Worm (Caenorhabditis elegans): ENCODE results near the gene sru-28.
A peak's percentile ranks its signal among the peaks of the same experiment; 100 is the strongest.

The sru-28 gene

DNA sequence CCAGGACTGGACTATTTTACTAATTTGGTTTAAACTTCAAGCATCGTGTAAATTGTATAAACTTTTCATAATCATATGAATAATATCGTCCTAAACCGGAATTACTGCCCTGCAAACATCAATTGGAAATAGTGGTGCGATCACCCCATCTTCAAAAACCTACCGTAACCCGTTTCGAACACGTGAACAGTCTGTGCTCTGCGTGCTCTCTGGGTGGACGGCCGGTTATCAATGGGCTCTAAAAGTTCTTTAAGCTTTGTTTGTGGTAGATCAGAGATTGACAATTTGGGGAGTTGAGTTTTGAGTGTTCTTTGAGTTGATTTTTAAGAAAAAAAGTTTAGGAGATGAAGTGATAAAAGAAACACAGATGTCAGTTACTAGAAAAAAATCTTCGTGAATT lies 49.5 kb upstream of the sru-28 start (continued):
- TF ChIP-seq nhr-77 (tag; optimal IDR thresholded peaks at IDR 0.05) (peak; percentile 89), F44E2.7 (GFP tag; IDR thresholded peaks at IDR 0.05) (no peak), dmd-6 (GFP tag; IDR thresholded peaks at IDR 0.05) (peak; percentile 96), mes-2 (tag; optimal IDR thresholded peaks at IDR 0.05; ENCODE audit: poor library complexity, severe bottlenecking) (no peak), aly-2 (tag; optimal IDR thresholded peaks at IDR 0.05) (no peak), zag-1 (tag; optimal IDR thresholded peaks at IDR 0.05) (no peak), lin-39 (tag; optimal IDR thresholded peaks at IDR 0.05) (no peak), attf-4 (tag; optimal IDR thresholded peaks at IDR 0.05) (no peak), php-3 (GFP tag; IDR thresholded peaks at IDR 0.05) (no peak), zfp-2 (tag; optimal IDR thresholded peaks at IDR 0.05) (no peak), unc-130 (GFP tag; optimal IDR thresholded peaks at IDR 0.05) (no peak), snpc-4 (tag; optimal IDR thresholded peaks at IDR 0.05) (no peak), nhr-48 (tag; optimal IDR thresholded peaks at IDR 0.05) (peak; percentile 72), ceh-28 (tag; optimal IDR thresholded peaks at IDR 0.05) (no peak), jun-1 (tag; optimal IDR thresholded peaks at IDR 0.05) (no peak), Y48G9A.11 (GFP tag; IDR thresholded peaks at IDR 0.05) (no peak), lim-7 (GFP tag; IDR thresholded peaks at IDR 0.05) (no peak), hif-1 (tag; optimal IDR thresholded peaks at IDR 0.05) (peak in 1 of 2 experiments; percentile 15), ZK337.2 (GFP tag; IDR thresholded peaks at IDR 0.05) (no peak), hlh-11 (tag; optimal IDR thresholded peaks at IDR 0.05) (peak; percentile 77), T20F7.1 (GFP tag; optimal IDR thresholded peaks at IDR 0.05) (no peak), skn-1 (tag; optimal IDR thresholded peaks at IDR 0.05) (no peak), mep-1 (tag; optimal IDR thresholded peaks at IDR 0.05) (no peak), T26A8.4 (GFP tag; IDR thresholded peaks at IDR 0.05) (no peak), nhr-76 (tag; optimal IDR thresholded peaks at IDR 0.05) (no peak), dmd-9 (GFP tag; IDR thresholded peaks at IDR 0.05) (no peak), ceh-44 (GFP tag; IDR thresholded peaks at IDR 0.05) (no peak), set-16 (GFP tag; IDR thresholded peaks at IDR 0.05) (no peak), zip-11 (GFP tag; IDR thresholded peaks at IDR 0.05) (no peak), nhr-102 (tag; optimal IDR thresholded peaks at IDR 0.05) (peak; percentile 65), daf-8 (GFP tag; IDR thresholded peaks at IDR 0.05) (no peak), nhr-11 (tag; optimal IDR thresholded peaks at IDR 0.05) (no peak), vab-7 (GFP tag; IDR thresholded peaks at IDR 0.05) (no peak), ztf-7 (tag; optimal IDR thresholded peaks at IDR 0.05) (no peak), cey-2 (tag; optimal IDR thresholded peaks at IDR 0.05; ENCODE audit: borderline replicate concordance, insufficient read depth) (no peak), ctbp-1 (GFP tag; IDR thresholded peaks at IDR 0.05) (no peak), egl-43 (GFP tag; IDR thresholded peaks at IDR 0.05) (no peak), pha-4 (GFP tag; IDR thresholded peaks at IDR 0.05) (peak; percentile 34; the same call in 1 of the 2 replicates), pha-4 (tag; optimal IDR thresholded peaks at IDR 0.05) (no peak), duxl-1 (tag; optimal IDR thresholded peaks at IDR 0.05; ENCODE audit: poor library complexity) (no peak), mxl-3 (GFP tag; optimal IDR thresholded peaks at IDR 0.05) (no peak), gei-8 (GFP tag; optimal IDR thresholded peaks at IDR 0.05) (no peak), zfp-3 (GFP tag; conservative IDR thresholded peaks at IDR 0.05) (no peak), mxl-2 (GFP tag; conservative IDR thresholded peaks at IDR 0.05) (peak; percentile 92), daf-19 (GFP tag; conservative IDR thresholded peaks at IDR 0.05) (no peak), Y5F2A.4 (GFP tag; optimal IDR thresholded peaks at IDR 0.05) (no peak), nhr-111 (GFP tag; optimal IDR thresholded peaks at IDR 0.05) (no peak), nhr-10 (tag; optimal IDR thresholded peaks at IDR 0.05) (peak; percentile 64), F49E8.2 (tag; optimal IDR thresholded peaks at IDR 0.05; ENCODE audit: borderline replicate concordance) (no peak), daf-12 (tag; optimal IDR thresholded peaks at IDR 0.05) (no peak), lin-15B (tag; optimal IDR thresholded peaks at IDR 0.05) (no peak), zip-2 (tag; optimal IDR thresholded peaks at IDR 0.05) (no peak), madf-5 (GFP tag; IDR thresholded peaks at IDR 0.05) (no peak)

Measured in whole organism, L4 larva.